Worm (Caenorhabditis elegans) whole organism, L1 larva: Measurements from ENCODE around the gene ZK622.5.
A peak's percentile ranks its signal among the peaks of the same experiment; 100 is the strongest.

Experiments used
- F16B12.6 ChIP-seq: fragments of 150-350 bp; optimal IDR thresholded peaks from 2 replicates; lab custom pipeline; 2014; ENCODE audit warnings: missing biosample characterization, missing genetic modification characterization
- Y116A8C.19 ChIP-seq: sonication (generic microtip); optimal IDR thresholded peaks from 2 replicates; lab custom pipeline; 2016; ENCODE audit warnings: missing compliant biosample characterization, missing genetic modification characterization, borderline replicate concordance
- aha-1 ChIP-seq: fragments of 150-350 bp; optimal IDR thresholded peaks from 2 replicates; lab custom pipeline; 2014; ENCODE audit warnings: missing biosample characterization, missing genetic modification characterization
- aly-2 ChIP-seq: fragments of 150-350 bp; optimal IDR thresholded peaks from 2 replicates; lab custom pipeline; 2014; ENCODE audit warnings: missing biosample characterization, missing genetic modification characterization
- ama-1 ChIP-seq: fragments of 150-350 bp; optimal IDR thresholded peaks from 2 replicates; lab custom pipeline; 2014
- blmp-1 ChIP-seq: fragments of 150-350 bp; optimal IDR thresholded peaks from 2 replicates; lab custom pipeline; 2014; ENCODE audit warnings: missing biosample characterization, missing genetic modification characterization
- ceh-82 ChIP-seq, 3 experiments: fragments of 150-350 bp in 1 of 3; sonication (generic microtip) in 2 of 3; optimal IDR thresholded peaks; 2 replicates each; lab custom pipeline; 2014 to 2017; ENCODE audit warnings: missing biosample characterization in 3 of 3, missing genetic modification characterization in 3 of 3
- ceh-88 ChIP-seq: fragments of 200-800 bp; sonication (Bioruptor generic); IDR thresholded peaks from 2 replicates; pipeline ENCODE4 v1.3.6; 2022; ENCODE audit warnings: missing genetic modification characterization, missing compliant biosample characterization
- ces-1 ChIP-seq: fragments of 150-350 bp; optimal IDR thresholded peaks from 2 replicates; lab custom pipeline; 2014; ENCODE audit warnings: missing biosample characterization, missing genetic modification reagents, missing genetic modification characterization
- dpl-1 ChIP-seq, 3 experiments: fragments of 150-350 bp in 2 of 3; sonication (generic microtip) in 1 of 3; optimal IDR thresholded peaks; 2 replicates each; lab custom pipeline; 2014 to 2017; ENCODE audit warnings: missing biosample characterization in 3 of 3, missing genetic modification characterization in 3 of 3, missing genetic modification reagents in 3 of 3
- dsc-1 ChIP-seq: sonication (generic microtip); optimal IDR thresholded peaks from 2 replicates; lab custom pipeline; 2016; ENCODE audit warnings: mild to moderate bottlenecking, missing genetic modification characterization, missing compliant biosample characterization
- efl-3 ChIP-seq: fragments of 200-800 bp; sonication (Bioruptor generic); optimal IDR thresholded peaks from 2 replicates; lab custom pipeline; 2018; ENCODE audit warnings: mild to moderate bottlenecking, missing genetic modification characterization, missing compliant biosample characterization
- egl-27 ChIP-seq, 2 experiments: fragments of 150-350 bp in 1 of 2; sonication (generic microtip); optimal IDR thresholded peaks; 3 replicates each; lab custom pipeline; 2017 to 2018; ENCODE audit warnings: missing biosample characterization in 2 of 2, missing genetic modification characterization in 2 of 2, missing genetic modification reagents in 2 of 2
- elt-2 ChIP-seq: sonication (generic microtip); optimal IDR thresholded peaks from 2 replicates; lab custom pipeline; 2016; ENCODE audit warnings: missing genetic modification characterization, mild to moderate bottlenecking, inconsistent platforms, missing compliant biosample characterization, missing genetic modification reagents
- fkh-4 ChIP-seq: sonication (generic microtip); optimal IDR thresholded peaks from 2 replicates; lab custom pipeline; 2016; ENCODE audit warnings: missing compliant biosample characterization, missing genetic modification characterization, borderline replicate concordance
- fkh-8 ChIP-seq: sonication (generic microtip); optimal IDR thresholded peaks from 2 replicates; lab custom pipeline; 2016; ENCODE audit warnings: mild to moderate bottlenecking, missing genetic modification characterization, missing compliant biosample characterization
- fos-1 ChIP-seq: fragments of 150-350 bp; optimal IDR thresholded peaks from 2 replicates; lab custom pipeline; 2014; ENCODE audit warnings: missing biosample characterization, missing genetic modification characterization
- hpl-2 ChIP-seq: fragments of 150-350 bp; optimal IDR thresholded peaks from 2 replicates; lab custom pipeline; 2014; ENCODE audit warnings: missing biosample characterization, missing genetic modification reagents, missing genetic modification characterization
- irx-1 ChIP-seq: sonication (generic microtip); optimal IDR thresholded peaks from 2 replicates; lab custom pipeline; 2016; ENCODE audit warnings: missing genetic modification characterization, missing compliant biosample characterization
- isw-1 ChIP-seq: fragments of 200-800 bp; sonication (Bioruptor generic); IDR thresholded peaks from 2 replicates; pipeline ENCODE4 v1.3.6; 2022; ENCODE audit warnings: missing genetic modification characterization, missing compliant biosample characterization
- jun-1 ChIP-seq: fragments of 150-350 bp; optimal IDR thresholded peaks from 2 replicates; lab custom pipeline; 2014; ENCODE audit warnings: missing biosample characterization, missing genetic modification reagents, missing genetic modification characterization
- lin-13 ChIP-seq: fragments of 150-350 bp; optimal IDR thresholded peaks from 2 replicates; lab custom pipeline; 2014; ENCODE audit warnings: missing biosample characterization, missing genetic modification reagents, missing genetic modification characterization
- lin-15B ChIP-seq: fragments of 150-350 bp; sonication (generic microtip); optimal IDR thresholded peaks from 3 replicates; lab custom pipeline; 2014; ENCODE audit warnings: missing biosample characterization, missing genetic modification characterization
- lin-39 ChIP-seq: fragments of 150-350 bp; optimal IDR thresholded peaks from 2 replicates; lab custom pipeline; 2014; ENCODE audit warnings: missing biosample characterization, missing genetic modification reagents, missing genetic modification characterization
- lir-3 ChIP-seq: sonication (generic microtip); optimal IDR thresholded peaks from 2 replicates; lab custom pipeline; 2016; ENCODE audit warnings: mild to moderate bottlenecking, missing genetic modification characterization, moderate library complexity, missing compliant biosample characterization; ENCODE audit not compliant: poor library complexity
- mdl-1 ChIP-seq, 2 experiments: fragments of 150-350 bp; optimal IDR thresholded peaks; 2 replicates each; lab custom pipeline; 2014 to 2017; ENCODE audit warnings: missing biosample characterization in 2 of 2, missing genetic modification characterization in 2 of 2, inconsistent platforms in 1 of 2
- mef-2 ChIP-seq: fragments of 150-350 bp; optimal IDR thresholded peaks from 2 replicates; lab custom pipeline; 2014; ENCODE audit warnings: missing biosample characterization, missing genetic modification characterization
- mep-1 ChIP-seq: fragments of 150-350 bp; optimal IDR thresholded peaks from 2 replicates; lab custom pipeline; 2014; ENCODE audit warnings: missing biosample characterization, missing genetic modification characterization
- nhr-11 ChIP-seq: fragments of 150-350 bp; optimal IDR thresholded peaks from 2 replicates; lab custom pipeline; 2014; ENCODE audit warnings: missing biosample characterization, missing genetic modification characterization
- nhr-19 ChIP-seq: fragments of 200-800 bp; sonication (Bioruptor generic); conservative IDR thresholded peaks from 2 replicates; pipeline ENCODE4 v1.3.6; 2022; ENCODE audit warnings: missing genetic modification characterization, missing compliant biosample characterization
- nhr-237 ChIP-seq: fragments of 150-350 bp; optimal IDR thresholded peaks from 2 replicates; lab custom pipeline; 2014; ENCODE audit warnings: missing biosample characterization, missing genetic modification characterization
- nhr-71 ChIP-seq: sonication (generic microtip); optimal IDR thresholded peaks from 2 replicates; lab custom pipeline; 2016; ENCODE audit warnings: mild to moderate bottlenecking, missing genetic modification characterization, moderate library complexity, missing compliant biosample characterization
- pqm-1 ChIP-seq: sonication (generic microtip); optimal IDR thresholded peaks from 3 replicates; lab custom pipeline; 2017; ENCODE audit warnings: missing biosample characterization, missing genetic modification characterization
- rnt-1 ChIP-seq: sonication (generic microtip); optimal IDR thresholded peaks from 2 replicates; lab custom pipeline; 2016; ENCODE audit warnings: mild to moderate bottlenecking, missing genetic modification characterization, moderate library complexity, missing compliant biosample characterization
- skn-1 ChIP-seq: fragments of 150-350 bp; optimal IDR thresholded peaks from 2 replicates; lab custom pipeline; 2014; ENCODE audit warnings: missing biosample characterization, missing genetic modification characterization
- snpc-4 ChIP-seq: fragments of 150-350 bp; optimal IDR thresholded peaks from 2 replicates; lab custom pipeline; 2014; ENCODE audit warnings: missing biosample characterization, missing genetic modification characterization
- tbx-2 ChIP-seq: sonication (generic microtip); optimal IDR thresholded peaks from 2 replicates; lab custom pipeline; 2016; ENCODE audit warnings: missing genetic modification characterization, missing compliant biosample characterization
- unc-86 ChIP-seq: sonication (generic microtip); optimal IDR thresholded peaks from 2 replicates; lab custom pipeline; 2016; ENCODE audit warnings: missing genetic modification characterization, missing compliant biosample characterization
- unc-98 ChIP-seq: fragments of 200-800 bp; sonication (Bioruptor generic); IDR thresholded peaks from 2 replicates; pipeline ENCODE4 v1.3.6; 2022; ENCODE audit warnings: missing genetic modification characterization, missing compliant biosample characterization
- vab-15 ChIP-seq: sonication (generic microtip); optimal IDR thresholded peaks from 2 replicates; lab custom pipeline; 2017; ENCODE audit warnings: missing genotype, mild to moderate bottlenecking, missing genetic modification characterization, missing compliant biosample characterization

ZK622.5 gene

ce11 chrII:5338301-5338700 lies 49.1 kb downstream of the ZK622.5 start (continued):
- TF ChIP-seq fkh-4 (no peak), nhr-11 (tag; lab: Kevin White, UChicago) (no peak), blmp-1 (tag; lab: Kevin White, UChicago) (no peak), elt-2 (tag; lab: Kevin White, UChicago) (peak; percentile 82), ama-1 (lab: Kevin White, UChicago) (no peak), snpc-4 (tag; lab: Kevin White, UChicago) (no peak), nhr-237 (tag; lab: Kevin White, UChicago) (no peak), dsc-1 (tag; lab: Kevin White, UChicago) (no peak), fos-1 (tag; lab: Kevin White, UChicago) (no peak), isw-1 (GFP tag; lab: Robert Waterston, UW) (no peak), hpl-2 (GFP tag; lab: Kevin White, UChicago) (no peak), Y116A8C.19 (tag; lab: Kevin White, UChicago) (no peak), mef-2 (tag; lab: Kevin White, UChicago) (no peak), lin-13 (GFP tag; lab: Kevin White, UChicago) (no peak), vab-15 (no peak), nhr-19 (GFP tag; lab: Robert Waterston, UW) (no peak; the same call in 1 of the 2 replicates), irx-1 (tag; lab: Kevin White, UChicago) (no peak), F16B12.6 (tag; lab: Kevin White, UChicago) (no peak), aly-2 (tag; lab: Kevin White, UChicago) (no peak), skn-1 (tag; lab: Kevin White, UChicago) (peak; percentile 76), ces-1 (no peak), efl-3 (GFP tag; lab: Kevin White, UChicago) (no peak), tbx-2 (tag; lab: Kevin White, UChicago) (no peak), lin-15B (tag; lab: Kevin White, UChicago) (no peak), nhr-71 (tag; lab: Kevin White, UChicago) (peak; percentile 65), jun-1 (tag; lab: Kevin White, UChicago) (peak; percentile 52), mep-1 (tag; lab: Kevin White, UChicago) (peak; percentile 55), pqm-1 (tag; lab: Kevin White, UChicago) (no peak), lin-39 (tag; lab: Kevin White, UChicago) (no peak), ceh-88 (GFP tag; lab: Robert Waterston, UW) (no peak), unc-98 (GFP tag; lab: Robert Waterston, UW) (no peak), unc-86 (tag; lab: Kevin White, UChicago) (no peak), lir-3 (tag; lab: Kevin White, UChicago) (no peak), mdl-1 (tag; optimal IDR thresholded peaks at IDR 0.05; lab: Kevin White, UChicago) (peak in 1 of 2 experiments; percentile 45), rnt-1 (tag; lab: Kevin White, UChicago) (peak; percentile 19), dpl-1 (GFP tag; optimal IDR thresholded peaks at IDR 0.05; lab: Kevin White, UChicago) (peak in 1 of 3 experiments; percentile 15), egl-27 (tag; optimal IDR thresholded peaks at IDR 0.05; lab: Kevin White, UChicago) (no peak), aha-1 (no peak), fkh-8 (tag; lab: Kevin White, UChicago) (peak; percentile 48)

ce11 chrII:5339547-5339946 lies 50.3 kb downstream of the ZK622.5 start:
- TF ChIP-seq dsc-1 (tag; lab: Kevin White, UChicago) (no peak), ceh-82 (tag; optimal IDR thresholded peaks at IDR 0.05; lab: Kevin White, UChicago) (peak in 1 of 3 experiments; percentile 4), ama-1 (lab: Kevin White, UChicago) (peak; percentile 25)
